Worm (Caenorhabditis elegans) whole organism, L3 larva: Measurements from ENCODE around the gene plp-1.

Source experiments
- ceh-9 ChIP-seq: sonication (generic microtip); optimal IDR thresholded peaks from 2 replicates; lab custom pipeline; 2018; ENCODE audit warnings: missing biosample characterization, missing genetic modification characterization
- nhr-237 ChIP-seq: fragments of 150-350 bp; optimal IDR thresholded peaks from 2 replicates; lab custom pipeline; 2014; ENCODE audit warnings: missing biosample characterization, missing genetic modification characterization
- nhr-77 ChIP-seq: fragments of 150-350 bp; optimal IDR thresholded peaks from 2 replicates; lab custom pipeline; 2014; ENCODE audit warnings: missing biosample characterization, missing genetic modification characterization
- tbx-2 ChIP-seq: sonication (generic microtip); optimal IDR thresholded peaks from 2 replicates; lab custom pipeline; 2016; ENCODE audit warnings: mild to moderate bottlenecking, missing genetic modification characterization, missing compliant biosample characterization

DNA sequence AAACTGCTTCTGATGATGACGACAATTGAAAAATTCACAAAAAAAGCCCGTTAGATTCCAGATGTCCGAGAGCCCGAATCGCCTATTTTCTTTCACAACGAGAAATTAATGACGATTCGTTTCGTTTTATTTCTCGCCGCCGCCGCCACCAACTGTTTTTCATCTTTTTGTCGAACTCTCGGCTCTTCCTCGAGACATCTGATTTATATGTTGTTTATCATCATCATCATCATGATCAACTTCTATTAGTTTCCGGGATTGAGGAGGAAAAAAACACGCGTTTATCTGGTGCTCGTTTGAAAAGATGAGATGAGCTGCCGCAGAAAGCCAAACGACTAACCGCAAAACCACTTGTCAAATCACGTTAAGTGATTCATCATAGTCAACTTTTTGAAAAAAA lies 26.3 kb downstream of the plp-1 start:
- TF ChIP-seq nhr-237 (tag; lab: Kevin White, UChicago): no peak
- no peak for TF ChIP-seq tbx-2
- no peak for TF ChIP-seq ceh-9 (tag; lab: Kevin White, UChicago)
- TF ChIP-seq nhr-77 (tag; lab: Kevin White, UChicago): no peak
